Worm (Caenorhabditis elegans): Measurements from ENCODE around the gene nhr-166.

The nhr-166 gene

DNA sequence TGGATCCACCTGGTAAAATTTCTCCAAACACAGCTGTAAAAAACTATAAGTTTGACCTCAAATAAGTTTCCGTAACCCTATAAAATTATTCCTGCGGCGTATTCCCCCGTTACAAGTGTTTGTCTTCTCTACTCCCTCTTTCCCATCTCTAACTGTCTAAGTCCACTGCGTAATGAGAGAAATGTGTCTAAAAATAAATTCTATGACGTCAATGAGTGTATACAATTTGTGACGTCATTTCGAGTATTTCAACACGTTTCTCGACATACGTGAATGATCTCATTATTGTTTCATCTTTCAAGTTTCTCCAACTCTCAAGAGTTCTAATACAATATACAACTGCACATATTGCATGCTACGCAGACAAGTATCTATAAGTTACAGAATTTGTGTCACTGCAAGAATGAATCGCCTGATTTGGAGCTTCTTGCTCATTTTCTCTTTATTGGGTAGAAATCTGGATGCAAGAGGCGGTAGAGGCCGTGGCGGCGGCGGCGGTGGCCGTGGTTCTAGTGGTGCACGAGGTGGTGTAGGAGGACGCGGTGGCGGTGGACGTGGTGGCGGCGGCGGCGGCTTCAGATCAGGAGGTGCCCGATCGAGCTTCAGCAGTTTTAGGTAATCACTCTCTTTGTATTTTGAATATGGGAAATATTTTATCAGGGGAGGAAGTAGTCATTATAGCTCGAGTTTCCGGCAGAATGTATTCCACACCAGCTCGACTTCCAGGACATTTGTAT is 17.9 kb downstream of the nhr-166 start, which contains the start of gene F53C3.6:
TSS of gene F53C3.6 (plus strand) at position 385 of the 737 bp plus-strand sequence.
- TF ChIP-seq ref-1 (GFP tag; conservative IDR thresholded peaks at IDR 0.05): no peak
- TF ChIP-seq flt-1 (GFP tag; IDR thresholded peaks at IDR 0.05): peak; percentile 31; the same call in 1 of the 2 replicates
- no peak for TF ChIP-seq med-1 (GFP tag; optimal IDR thresholded peaks at IDR 0.05; ENCODE audit: insufficient read depth)
- no peak for TF ChIP-seq klf-2 (GFP tag; conservative IDR thresholded peaks at IDR 0.05)
- TF ChIP-seq T22C8.4 (GFP tag; IDR thresholded peaks at IDR 0.05): no peak
- TF ChIP-seq cog-1 (tag; optimal IDR thresholded peaks at IDR 0.05): peak; percentile 32

DNA sequence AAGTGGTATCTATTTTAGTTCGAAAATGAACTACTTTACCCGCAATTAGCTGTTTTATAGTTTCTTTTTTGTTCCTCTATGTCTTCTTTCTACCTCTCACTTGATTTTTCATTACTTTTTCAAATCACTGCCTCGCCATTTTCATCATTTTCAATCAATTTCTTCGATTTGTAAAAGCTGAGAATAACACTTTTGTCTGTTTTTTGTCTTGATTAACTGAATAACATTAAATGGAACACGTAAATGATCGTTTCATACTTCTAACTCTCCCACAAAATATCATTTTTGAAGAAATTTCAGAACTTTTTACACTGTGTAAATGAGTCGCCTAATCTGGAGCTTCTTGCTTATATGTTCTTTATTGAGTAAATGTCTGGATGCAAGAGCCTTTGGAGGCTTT is 21.1 kb downstream of the nhr-166 start, which contains the start of gene F53C3.4:
TSS of gene F53C3.4 (plus strand) at position 301 of the 400 bp plus-strand sequence.
- TF ChIP-seq tab-1 (GFP tag; IDR thresholded peaks at IDR 0.05): no peak
- no peak for TF ChIP-seq T22C8.4 (GFP tag; IDR thresholded peaks at IDR 0.05)
- TF ChIP-seq ztf-23 (GFP tag; IDR thresholded peaks at IDR 0.05): no peak
- TF ChIP-seq ref-1 (GFP tag; conservative IDR thresholded peaks at IDR 0.05): no peak
- no peak for TF ChIP-seq klf-2 (GFP tag; conservative IDR thresholded peaks at IDR 0.05)
- TF ChIP-seq ztf-29 (GFP tag; IDR thresholded peaks at IDR 0.05): no peak
- no peak for TF ChIP-seq cog-1 (tag; optimal IDR thresholded peaks at IDR 0.05)
- no peak for TF ChIP-seq med-1 (GFP tag; optimal IDR thresholded peaks at IDR 0.05; ENCODE audit: insufficient read depth)

DNA sequence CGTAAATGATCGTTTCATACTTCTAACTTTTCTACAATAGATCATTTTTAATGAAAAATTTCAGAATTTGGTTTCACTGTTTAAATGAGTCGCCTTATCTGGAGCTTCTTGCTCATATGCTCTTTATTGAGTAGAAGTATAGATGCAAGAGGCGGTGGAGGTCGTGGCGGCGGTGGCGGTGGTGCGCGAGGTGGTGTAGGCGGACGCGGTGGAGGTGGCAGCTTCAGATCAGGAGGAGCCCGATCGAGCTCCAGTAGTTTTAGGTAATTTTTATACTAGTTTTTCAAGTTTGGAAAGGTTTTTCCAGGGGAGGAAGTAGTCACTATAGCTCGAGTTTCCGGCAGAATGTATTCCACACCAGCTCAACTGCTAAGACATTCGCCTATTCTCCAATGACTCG is 22.8 kb downstream of the nhr-166 start, which contains the start of gene F53C3.3:
TSS of gene F53C3.3 (plus strand) at position 59 of the 400 bp plus-strand sequence.
- TF ChIP-seq T22C8.4 (GFP tag; IDR thresholded peaks at IDR 0.05): no peak
- TF ChIP-seq cog-1 (tag; optimal IDR thresholded peaks at IDR 0.05): no peak
- TF ChIP-seq flt-1 (GFP tag; IDR thresholded peaks at IDR 0.05): no peak
- no peak for TF ChIP-seq ref-1 (GFP tag; conservative IDR thresholded peaks at IDR 0.05)
- TF ChIP-seq ztf-23 (GFP tag; IDR thresholded peaks at IDR 0.05): no peak
- no peak for TF ChIP-seq ztf-29 (GFP tag; IDR thresholded peaks at IDR 0.05)
- no peak for TF ChIP-seq tab-1 (GFP tag; IDR thresholded peaks at IDR 0.05)

DNA sequence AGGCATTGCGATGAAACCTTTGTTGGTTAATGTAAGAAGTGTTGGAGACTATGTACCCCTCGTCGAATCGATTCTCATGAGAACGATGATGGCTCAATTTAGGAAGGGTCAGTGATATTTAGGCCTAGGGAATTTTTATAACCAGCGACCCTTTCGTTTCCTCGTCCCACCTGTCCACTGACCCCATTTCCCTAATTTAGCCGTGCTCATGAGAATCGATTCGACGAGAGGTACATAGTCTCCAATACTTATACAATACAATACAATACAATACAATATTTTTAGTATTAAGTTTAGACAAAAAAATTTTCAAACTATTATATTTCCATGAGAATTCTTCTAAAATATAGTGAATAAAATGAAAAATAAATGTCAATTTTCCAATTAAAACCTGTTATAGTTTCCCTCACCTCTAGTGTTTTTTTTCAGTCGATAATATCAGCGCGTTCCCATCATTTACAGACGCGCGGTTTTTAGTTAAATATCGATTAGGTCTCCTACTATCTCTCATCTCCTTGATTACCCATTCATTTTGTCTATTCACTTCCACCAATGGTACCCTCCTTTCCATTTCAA is 26.7 kb downstream of the nhr-166 start, which contains the start of the genes F53C3.11 and fbxb-103:
TSS of gene F53C3.11 (minus strand) at position 101 of the 576 bp plus-strand sequence.
TSS of gene fbxb-103 (plus strand) at position 526 of the 576 bp plus-strand sequence.
- TF ChIP-seq tab-1 (GFP tag; IDR thresholded peaks at IDR 0.05) (no peak), cog-1 (tag; optimal IDR thresholded peaks at IDR 0.05) (no peak), ref-1 (GFP tag; conservative IDR thresholded peaks at IDR 0.05) (no peak), med-1 (GFP tag; optimal IDR thresholded peaks at IDR 0.05; ENCODE audit: insufficient read depth) (no peak), flt-1 (GFP tag; IDR thresholded peaks at IDR 0.05) (no peak), ztf-29 (GFP tag; IDR thresholded peaks at IDR 0.05) (no peak), klf-2 (GFP tag; conservative IDR thresholded peaks at IDR 0.05) (no peak), T22C8.4 (GFP tag; IDR thresholded peaks at IDR 0.05) (no peak), ztf-23 (GFP tag; IDR thresholded peaks at IDR 0.05) (no peak)

DNA sequence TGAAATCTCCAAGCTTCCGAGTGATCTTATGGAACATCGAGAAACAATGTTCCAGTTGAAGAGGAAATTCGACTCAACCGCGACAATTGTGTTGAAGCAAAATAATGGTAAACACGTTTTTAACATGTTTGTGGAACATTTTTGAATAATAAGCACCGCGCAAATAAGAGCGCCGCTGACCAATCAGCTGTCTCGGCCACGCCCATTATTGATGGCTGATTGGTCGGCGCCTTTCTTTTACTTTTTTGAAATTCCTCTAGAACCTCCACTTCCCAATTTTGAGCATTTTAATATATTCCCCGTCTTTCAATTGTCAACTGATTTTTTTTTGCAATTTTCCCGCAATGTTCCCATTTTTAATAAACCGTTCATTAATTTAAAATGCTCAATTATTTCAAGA is 28.1 kb downstream of the nhr-166 start:
- TF ChIP-seq ztf-29 (GFP tag; IDR thresholded peaks at IDR 0.05): no peak
- no peak for TF ChIP-seq ztf-23 (GFP tag; IDR thresholded peaks at IDR 0.05)
- TF ChIP-seq T22C8.4 (GFP tag; IDR thresholded peaks at IDR 0.05): no peak
- TF ChIP-seq med-1 (GFP tag; optimal IDR thresholded peaks at IDR 0.05; ENCODE audit: insufficient read depth): no peak
- TF ChIP-seq cog-1 (tag; optimal IDR thresholded peaks at IDR 0.05): no peak
- TF ChIP-seq ref-1 (GFP tag; conservative IDR thresholded peaks at IDR 0.05): no peak
- no peak for TF ChIP-seq flt-1 (GFP tag; IDR thresholded peaks at IDR 0.05)
- no peak for TF ChIP-seq tab-1 (GFP tag; IDR thresholded peaks at IDR 0.05)
- no peak for TF ChIP-seq klf-2 (GFP tag; conservative IDR thresholded peaks at IDR 0.05)

DNA sequence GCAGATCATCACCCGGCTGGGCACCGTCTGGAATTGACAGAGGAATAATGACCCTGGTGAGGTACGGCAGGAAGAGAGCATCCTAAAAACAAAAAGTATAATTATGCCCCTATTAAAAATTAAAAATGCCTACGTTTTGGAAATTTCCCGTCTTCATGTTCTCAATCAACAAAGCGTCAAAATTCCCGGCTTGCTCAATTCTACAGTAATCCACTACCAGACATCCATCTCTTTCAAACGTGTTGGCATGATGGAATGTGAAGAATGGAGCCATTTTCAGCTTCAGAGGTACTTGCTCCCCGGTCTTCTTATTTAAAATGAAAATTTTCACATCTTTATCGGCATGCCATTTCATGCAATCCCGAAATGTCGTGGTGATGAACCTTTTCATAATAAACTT is 29.3 kb downstream of the nhr-166 start:
- TF ChIP-seq ztf-23 (GFP tag; IDR thresholded peaks at IDR 0.05): no peak
- TF ChIP-seq ztf-29 (GFP tag; IDR thresholded peaks at IDR 0.05): no peak
- no peak for TF ChIP-seq cog-1 (tag; optimal IDR thresholded peaks at IDR 0.05)

DNA sequence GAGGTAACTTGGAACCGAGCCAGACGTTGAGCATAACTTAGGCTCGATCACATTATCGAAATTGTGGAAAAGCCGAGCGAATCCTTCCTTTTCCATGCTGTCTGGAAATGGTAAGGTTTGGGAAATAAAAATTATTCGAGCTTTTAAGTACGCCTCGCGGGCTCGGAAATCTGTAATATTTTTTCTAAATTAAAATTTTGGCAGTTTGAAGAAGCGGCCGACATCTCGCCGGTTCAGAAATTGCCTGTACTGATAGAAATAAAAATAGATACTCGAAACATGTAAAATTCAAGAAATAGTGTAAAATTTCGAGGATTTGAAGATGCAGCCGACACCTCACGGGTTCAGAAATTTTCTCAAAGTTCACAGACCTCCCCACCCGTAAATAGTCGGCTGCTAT is 30.7 kb downstream of the nhr-166 start, which contains the start of gene bcmo-2:
TSS of gene bcmo-2 (minus strand) at position 101 of the 400 bp plus-strand sequence.
- no peak for TF ChIP-seq cog-1 (tag; optimal IDR thresholded peaks at IDR 0.05)
- no peak for TF ChIP-seq ztf-23 (GFP tag; IDR thresholded peaks at IDR 0.05)
- TF ChIP-seq tab-1 (GFP tag; IDR thresholded peaks at IDR 0.05): no peak
- no peak for TF ChIP-seq ref-1 (GFP tag; conservative IDR thresholded peaks at IDR 0.05)
- TF ChIP-seq T22C8.4 (GFP tag; IDR thresholded peaks at IDR 0.05): no peak
- TF ChIP-seq med-1 (GFP tag; optimal IDR thresholded peaks at IDR 0.05; ENCODE audit: insufficient read depth): no peak
- TF ChIP-seq klf-2 (GFP tag; conservative IDR thresholded peaks at IDR 0.05): no peak
- no peak for TF ChIP-seq flt-1 (GFP tag; IDR thresholded peaks at IDR 0.05)
- no peak for TF ChIP-seq ztf-29 (GFP tag; IDR thresholded peaks at IDR 0.05)

DNA sequence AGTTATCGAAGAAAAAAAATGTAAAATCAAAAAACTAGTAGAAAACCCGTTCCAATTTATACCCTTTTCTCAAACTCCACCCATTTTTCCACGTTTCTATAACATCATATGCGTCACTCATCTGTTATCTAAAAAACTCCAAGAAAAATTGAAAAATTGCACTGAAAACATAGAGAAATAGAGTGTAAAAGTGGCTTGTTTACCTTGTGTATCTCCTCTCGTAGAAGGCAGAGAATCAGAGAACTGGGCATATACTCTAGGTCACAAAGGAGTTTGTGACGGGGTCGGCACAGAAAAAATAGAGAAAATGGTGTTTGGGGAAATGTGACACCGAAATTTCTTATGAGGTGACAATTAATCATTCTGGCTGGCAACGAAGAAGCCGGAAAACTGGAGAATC is 31.2 kb downstream of the nhr-166 start:
- TF ChIP-seq flt-1 (GFP tag; IDR thresholded peaks at IDR 0.05): no peak
- no peak for TF ChIP-seq cog-1 (tag; optimal IDR thresholded peaks at IDR 0.05)
- no peak for TF ChIP-seq tab-1 (GFP tag; IDR thresholded peaks at IDR 0.05)
- TF ChIP-seq ztf-29 (GFP tag; IDR thresholded peaks at IDR 0.05): no peak
- no peak for TF ChIP-seq med-1 (GFP tag; optimal IDR thresholded peaks at IDR 0.05; ENCODE audit: insufficient read depth)
- no peak for TF ChIP-seq T22C8.4 (GFP tag; IDR thresholded peaks at IDR 0.05)
- TF ChIP-seq ref-1 (GFP tag; conservative IDR thresholded peaks at IDR 0.05): no peak
- TF ChIP-seq ztf-23 (GFP tag; IDR thresholded peaks at IDR 0.05): no peak
- no peak for TF ChIP-seq klf-2 (GFP tag; conservative IDR thresholded peaks at IDR 0.05)

DNA sequence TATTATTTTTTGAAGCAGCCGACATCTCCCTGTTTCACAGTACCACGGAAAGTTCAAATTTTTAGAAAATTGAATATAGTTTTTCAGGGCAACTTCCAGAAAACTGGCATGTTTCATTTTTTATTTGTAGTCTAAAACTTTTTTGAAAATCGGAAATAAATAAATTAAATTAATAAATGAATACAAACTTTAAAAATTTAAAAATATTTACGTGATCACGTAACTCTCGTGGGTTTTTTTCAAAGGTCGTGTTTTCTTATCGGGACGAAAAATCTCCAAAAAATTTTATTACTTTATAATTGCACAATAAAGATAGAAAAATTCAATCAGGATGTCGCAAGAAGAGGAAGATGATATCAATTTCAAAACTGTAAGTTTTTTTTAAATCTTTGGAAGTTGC is 31.7 kb downstream of the nhr-166 start, which contains the start of gene F53C3.1:
TSS of gene F53C3.1 (plus strand) at position 301 of the 400 bp plus-strand sequence.
- no peak for TF ChIP-seq med-1 (GFP tag; optimal IDR thresholded peaks at IDR 0.05; ENCODE audit: insufficient read depth)
- no peak for TF ChIP-seq cog-1 (tag; optimal IDR thresholded peaks at IDR 0.05)
- no peak for TF ChIP-seq flt-1 (GFP tag; IDR thresholded peaks at IDR 0.05)
- TF ChIP-seq tab-1 (GFP tag; IDR thresholded peaks at IDR 0.05): no peak
- TF ChIP-seq ztf-29 (GFP tag; IDR thresholded peaks at IDR 0.05): no peak
- no peak for TF ChIP-seq T22C8.4 (GFP tag; IDR thresholded peaks at IDR 0.05)
- no peak for TF ChIP-seq ztf-23 (GFP tag; IDR thresholded peaks at IDR 0.05)
- TF ChIP-seq ref-1 (GFP tag; conservative IDR thresholded peaks at IDR 0.05): no peak
- TF ChIP-seq klf-2 (GFP tag; conservative IDR thresholded peaks at IDR 0.05): no peak
